Fruit fly (Drosophila melanogaster): ENCODE measurements around the gene Herp.
A peak's percentile ranks its signal among the peaks of the same experiment; 100 is the strongest.

Gene Herp

DNA sequence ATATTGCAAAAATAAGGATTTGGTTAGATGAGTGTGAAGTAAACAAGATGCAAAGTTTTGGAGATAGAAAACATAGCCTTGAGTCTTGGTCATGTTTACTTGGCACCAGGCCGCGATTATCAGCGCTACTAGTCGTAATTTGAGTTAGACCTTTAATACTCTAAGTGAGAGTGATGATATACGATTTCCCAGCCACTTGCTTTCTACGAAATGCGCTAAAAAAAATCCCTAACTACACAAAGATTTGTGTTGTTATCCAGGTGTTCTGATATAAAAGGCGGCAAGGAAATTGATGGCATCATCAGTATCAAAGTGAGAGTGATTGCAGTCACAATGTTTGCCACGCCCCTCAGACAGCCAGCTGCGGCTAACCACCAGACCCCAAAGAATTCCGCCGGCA lies 20.1 kb downstream of the Herp start, which contains the start of gene Uro:
Gene Uro, plus strand, starts transcription at position 301 of the 400 bp plus-strand sequence.
- TF ChIP-seq sens (GFP tag) (peak; percentile 18), Xrp1 (GFP tag; IDR thresholded peaks at IDR 0.05) (no peak), insv (GFP tag; optimal IDR thresholded peaks at IDR 0.05) (no peak)

- no peak for TF ChIP-seq CG2202 (tag; optimal IDR thresholded peaks at IDR 0.05)
- TF ChIP-seq CG17328 (GFP tag; IDR thresholded peaks at IDR 0.05): no peak
- TF ChIP-seq cwo (GFP tag; optimal IDR thresholded peaks at IDR 0.05): peak; percentile 3
- TF ChIP-seq unpg (GFP tag; optimal IDR thresholded peaks at IDR 0.05): peak; percentile 32
- TF ChIP-seq az2 (GFP tag; optimal IDR thresholded peaks at IDR 0.05): no peak
- TF ChIP-seq gsb (GFP tag; IDR thresholded peaks at IDR 0.05): no peak
- no peak for TF ChIP-seq Dbx (GFP tag; IDR thresholded peaks at IDR 0.05)
- no peak for TF ChIP-seq pb (GFP tag; optimal IDR thresholded peaks at IDR 0.05)
- no peak for TF ChIP-seq NC2β (GFP tag; optimal IDR thresholded peaks at IDR 0.05)
- TF ChIP-seq CG8765 (GFP tag; IDR thresholded peaks at IDR 0.05): no peak
- TF ChIP-seq Trl (optimal IDR thresholded peaks at IDR 0.05): no peak
- no peak for TF ChIP-seq Trl (GFP tag; optimal IDR thresholded peaks at IDR 0.05)
- peak; percentile 57 for TF ChIP-seq CG3281 (GFP tag; optimal IDR thresholded peaks at IDR 0.05)
- no peak for TF ChIP-seq CG11504 (tag; optimal IDR thresholded peaks at IDR 0.05)
- peak; percentile 21 for TF ChIP-seq CG6813 (GFP tag; optimal IDR thresholded peaks at IDR 0.05)
- no peak for TF ChIP-seq CG4617 (GFP tag; optimal IDR thresholded peaks at IDR 0.05; ENCODE audit: borderline replicate concordance)
- TF ChIP-seq slbo (GFP tag; IDR thresholded peaks at IDR 0.05): no peak
- TF ChIP-seq Atf6 (GFP tag; IDR thresholded peaks at IDR 0.05): no peak; the same call in 1 of the 2 replicates
- TF ChIP-seq crol (GFP tag; IDR thresholded peaks at IDR 0.05): no peak
- TF ChIP-seq wdn (GFP tag; IDR thresholded peaks at IDR 0.05): no peak
- no peak for TF ChIP-seq CG14860 (GFP tag; IDR thresholded peaks at IDR 0.05; ENCODE audit: partially characterized antibody)
- TF ChIP-seq CG12769 (tag; optimal IDR thresholded peaks at IDR 0.05): no peak
- TF ChIP-seq Hr3 (GFP tag; optimal IDR thresholded peaks at IDR 0.05): no peak
- no peak for TF ChIP-seq CG11093 (GFP tag; IDR thresholded peaks at IDR 0.05)
- TF ChIP-seq klu (GFP tag; IDR thresholded peaks at IDR 0.05): no peak
- no peak for TF ChIP-seq pros (GFP tag; optimal IDR thresholded peaks at IDR 0.05)
- no peak for TF ChIP-seq Sry-δ (GFP tag; optimal IDR thresholded peaks at IDR 0.05)
- TF ChIP-seq yki (optimal IDR thresholded peaks at IDR 0.05): no peak
- no peak for TF ChIP-seq nerfin-1 (tag; optimal IDR thresholded peaks at IDR 0.05)
- peak; percentile 35 for TF ChIP-seq scrt (GFP tag; optimal IDR thresholded peaks at IDR 0.05)
- TF ChIP-seq sima (GFP tag; optimal IDR thresholded peaks at IDR 0.05): no peak
- no peak for TF ChIP-seq jumu (GFP tag; optimal IDR thresholded peaks at IDR 0.05)
- no peak for TF ChIP-seq CG5245 (GFP tag; optimal IDR thresholded peaks at IDR 0.05)
- no peak for TF ChIP-seq CG11085 (GFP tag; IDR thresholded peaks at IDR 0.05)
- TF ChIP-seq CG6654 (GFP tag; optimal IDR thresholded peaks at IDR 0.05): no peak
- no peak for TF ChIP-seq CG6272 (GFP tag; IDR thresholded peaks at IDR 0.05)
- no peak for TF ChIP-seq Spps (tag; optimal IDR thresholded peaks at IDR 0.05)
- TF ChIP-seq ems (GFP tag; optimal IDR thresholded peaks at IDR 0.05): no peak
- TF ChIP-seq CG31441 (GFP tag; IDR thresholded peaks at IDR 0.05): no peak
- TF ChIP-seq CG15514 (GFP tag; optimal IDR thresholded peaks at IDR 0.05): peak; percentile 17
- TF ChIP-seq Hmx (GFP tag; optimal IDR thresholded peaks at IDR 0.05): no peak
- TF ChIP-seq Hr51 (GFP tag; optimal IDR thresholded peaks at IDR 0.05): no peak
- TF ChIP-seq CG2678 (tag; optimal IDR thresholded peaks at IDR 0.05): peak; percentile 72
- no peak for TF ChIP-seq ash1 (GFP tag; optimal IDR thresholded peaks at IDR 0.05)
- no peak for TF ChIP-seq croc (GFP tag; conservative IDR thresholded peaks at IDR 0.05)
- TF ChIP-seq dimm (GFP tag; IDR thresholded peaks at IDR 0.05): no peak
- TF ChIP-seq grn (GFP tag; optimal IDR thresholded peaks at IDR 0.05): no peak
These were observed 21.7 kb downstream of the Herp start, which contains the start of gene CG7179 for dm6 chr2L:7777979-7778692. Gene CG7179 (minus strand): TSS chr2L:7778029.
